Worm (Caenorhabditis elegans) whole organism, L4 larva: ENCODE data around the gene C25H3.1.

Experiments used
- F49E8.2 ChIP-seq: sonication (generic microtip); optimal IDR thresholded peaks from 2 replicates; lab custom pipeline; 2016; ENCODE audit warnings: missing compliant biosample characterization, mild to moderate bottlenecking, missing genetic modification characterization, borderline replicate concordance
- ama-1 ChIP-seq: fragments of 150-350 bp; optimal IDR thresholded peaks from 2 replicates; lab custom pipeline; 2014; ENCODE audit warnings: inconsistent platforms, mixed read lengths
- mdl-1 ChIP-seq, 2 experiments: fragments of 150-350 bp in 1 of 2; sonication (generic microtip) in 1 of 2; optimal IDR thresholded peaks; 2 replicates each; lab custom pipeline; 2014 to 2017; ENCODE audit warnings: missing biosample characterization in 2 of 2, missing genetic modification characterization in 2 of 2
- pha-4 ChIP-seq, 2 experiments: fragments of 150-350 bp in 1 of 2; fragments of 200-800 bp in 1 of 2; sonication (Bioruptor generic) in 1 of 2; IDR thresholded peaks in 1 of 2; optimal IDR thresholded peaks in 1 of 2; 2 replicates each; pipeline versions ENCODE4 v1.3.6 to Lab custom; 2014 to 2022; ENCODE audit warnings: missing genetic modification characterization in 2 of 2, missing genetic modification reagents in 2 of 2, missing biosample characterization in 1 of 2, missing compliant biosample characterization in 1 of 2
- ztf-11 ChIP-seq: fragments of 150-350 bp; optimal IDR thresholded peaks from 2 replicates; lab custom pipeline; 2014; ENCODE audit warnings: missing biosample characterization, missing genetic modification characterization

- TF ChIP-seq pha-4 (GFP tag; IDR thresholded peaks at IDR 0.05; lab: Robert Waterston, UW): no peak
- TF ChIP-seq pha-4 (tag; optimal IDR thresholded peaks at IDR 0.05; lab: Kevin White, UChicago): no peak
- no peak for TF ChIP-seq ama-1 (lab: Kevin White, UChicago)
- no peak for TF ChIP-seq ztf-11 (tag; lab: Kevin White, UChicago)
- no peak for TF ChIP-seq F49E8.2 (tag; lab: Kevin White, UChicago)
- TF ChIP-seq mdl-1 (tag; optimal IDR thresholded peaks at IDR 0.05; lab: Kevin White, UChicago): no peak
Measured at ce11 chrII:5730343-5731083, 31.6 kb downstream of the C25H3.1 start, which contains the start of the genes C18A3.7 and C18A3.11.
